Worm (Caenorhabditis elegans) whole organism, L2 larva: Measurements from ENCODE around the gene tbc-19.

Source experiments
- C34F6.9 ChIP-seq: fragments of 150-350 bp; optimal IDR thresholded peaks from 2 replicates; lab custom pipeline; 2014; ENCODE audit warnings: missing biosample characterization, missing genetic modification characterization
- F13H6.1 ChIP-seq: sonication (generic microtip); optimal IDR thresholded peaks from 2 replicates; lab custom pipeline; 2016; ENCODE audit warnings: missing genetic modification characterization, missing compliant biosample characterization
- R02D3.7 ChIP-seq: fragments of 150-350 bp; optimal IDR thresholded peaks from 2 replicates; lab custom pipeline; 2014; ENCODE audit warnings: missing biosample characterization, missing genetic modification characterization
- Y55F3AM.14 ChIP-seq: fragments of 200-800 bp; sonication (Bioruptor generic); optimal IDR thresholded peaks from 2 replicates; lab custom pipeline; 2018; ENCODE audit warnings: mild to moderate bottlenecking, missing genetic modification characterization, missing compliant biosample characterization
- ZK546.5 ChIP-seq: sonication (generic microtip); optimal IDR thresholded peaks from 2 replicates; lab custom pipeline; 2017; ENCODE audit warnings: missing biosample characterization, missing genetic modification characterization
- alr-1 ChIP-seq: fragments of 150-350 bp; optimal IDR thresholded peaks from 2 replicates; lab custom pipeline; 2014; ENCODE audit warnings: missing biosample characterization, missing genetic modification characterization
- aly-2 ChIP-seq: fragments of 150-350 bp; optimal IDR thresholded peaks from 2 replicates; lab custom pipeline; 2014; ENCODE audit warnings: missing biosample characterization, missing genetic modification characterization
- ama-1 ChIP-seq: fragments of 150-350 bp; optimal IDR thresholded peaks from 2 replicates; lab custom pipeline; 2018; ENCODE audit warnings: inconsistent platforms
- ceh-16 ChIP-seq: fragments of 150-350 bp; optimal IDR thresholded peaks from 2 replicates; lab custom pipeline; 2014; ENCODE audit warnings: missing biosample characterization, missing genetic modification characterization
- ceh-82 ChIP-seq: fragments of 150-350 bp; optimal IDR thresholded peaks from 2 replicates; lab custom pipeline; 2014; ENCODE audit warnings: missing biosample characterization, missing genetic modification characterization
- crh-2 ChIP-seq: sonication (generic microtip); optimal IDR thresholded peaks from 2 replicates; lab custom pipeline; 2017; ENCODE audit warnings: missing biosample characterization, missing genetic modification characterization
- dmd-4 ChIP-seq: sonication (generic microtip); optimal IDR thresholded peaks from 2 replicates; lab custom pipeline; 2017; ENCODE audit warnings: missing biosample characterization, missing genetic modification characterization
- egl-27 ChIP-seq: sonication (generic microtip); optimal IDR thresholded peaks from 3 replicates; lab custom pipeline; 2017; ENCODE audit warnings: missing biosample characterization, missing genetic modification reagents, missing genetic modification characterization
- fos-1 ChIP-seq: fragments of 150-350 bp; optimal IDR thresholded peaks from 2 replicates; lab custom pipeline; 2014; ENCODE audit warnings: missing biosample characterization, missing genetic modification characterization
- gmeb-1 ChIP-seq: fragments of 150-350 bp; optimal IDR thresholded peaks from 2 replicates; lab custom pipeline; 2014; ENCODE audit warnings: missing biosample characterization, missing genetic modification characterization
- lin-11 ChIP-seq: fragments of 150-350 bp; sonication (generic microtip); optimal IDR thresholded peaks from 2 replicates; lab custom pipeline; 2014; ENCODE audit warnings: missing biosample characterization, missing genetic modification characterization, inconsistent platforms, mixed read lengths
- lin-13 ChIP-seq: fragments of 150-350 bp; optimal IDR thresholded peaks from 2 replicates; lab custom pipeline; 2014; ENCODE audit warnings: missing biosample characterization, missing genetic modification reagents, missing genetic modification characterization
- lin-39 ChIP-seq: fragments of 150-350 bp; optimal IDR thresholded peaks from 2 replicates; lab custom pipeline; 2014; ENCODE audit warnings: missing biosample characterization, missing genetic modification reagents, missing genetic modification characterization
- lsy-2 ChIP-seq, 2 experiments: fragments of 150-350 bp in 1 of 2; sonication (generic microtip) in 1 of 2; optimal IDR thresholded peaks; 2 replicates each; lab custom pipeline; 2014 to 2017; ENCODE audit warnings: missing biosample characterization in 2 of 2, missing genetic modification characterization in 2 of 2
- mab-5 ChIP-seq: fragments of 150-350 bp; optimal IDR thresholded peaks from 2 replicates; lab custom pipeline; 2014; ENCODE audit warnings: missing biosample characterization, missing genetic modification characterization
- mdl-1 ChIP-seq, 2 experiments: fragments of 150-350 bp in 1 of 2; sonication (generic microtip) in 1 of 2; optimal IDR thresholded peaks; 2 replicates each; lab custom pipeline; 2017; ENCODE audit warnings: missing biosample characterization in 2 of 2, missing genetic modification characterization in 2 of 2
- nhr-10 ChIP-seq: sonication (generic microtip); optimal IDR thresholded peaks from 2 replicates; lab custom pipeline; 2017; ENCODE audit warnings: missing biosample characterization, missing genetic modification characterization
- nhr-11 ChIP-seq: fragments of 150-350 bp; optimal IDR thresholded peaks from 2 replicates; lab custom pipeline; 2014; ENCODE audit warnings: missing biosample characterization, missing genetic modification characterization
- nhr-12 ChIP-seq: fragments of 150-350 bp; optimal IDR thresholded peaks from 2 replicates; lab custom pipeline; 2014; ENCODE audit warnings: missing biosample characterization, missing genetic modification characterization
- nhr-129 ChIP-seq: fragments of 150-350 bp; optimal IDR thresholded peaks from 2 replicates; lab custom pipeline; 2014; ENCODE audit warnings: missing biosample characterization, missing genetic modification characterization
- nhr-21 ChIP-seq: fragments of 150-350 bp; optimal IDR thresholded peaks from 2 replicates; lab custom pipeline; 2014; ENCODE audit warnings: missing biosample characterization, missing genetic modification characterization
- nhr-237 ChIP-seq: fragments of 150-350 bp; optimal IDR thresholded peaks from 2 replicates; lab custom pipeline; 2014; ENCODE audit warnings: missing biosample characterization, missing genetic modification characterization
- nhr-25 ChIP-seq: fragments of 150-350 bp; sonication (generic microtip); optimal IDR thresholded peaks from 3 replicates; lab custom pipeline; 2014; ENCODE audit warnings: missing biosample characterization, missing genetic modification characterization
- nhr-77 ChIP-seq: fragments of 150-350 bp; optimal IDR thresholded peaks from 2 replicates; lab custom pipeline; 2014; ENCODE audit warnings: missing biosample characterization, missing genetic modification characterization
- peb-1 ChIP-seq: fragments of 150-350 bp; optimal IDR thresholded peaks from 2 replicates; lab custom pipeline; 2014; ENCODE audit warnings: missing biosample characterization, missing genetic modification characterization
- sem-4 ChIP-seq: fragments of 150-350 bp; optimal IDR thresholded peaks from 2 replicates; lab custom pipeline; 2014; ENCODE audit warnings: missing biosample characterization, missing genetic modification reagents, missing genetic modification characterization
- skn-1 ChIP-seq: sonication (generic microtip); optimal IDR thresholded peaks from 2 replicates; lab custom pipeline; 2017; ENCODE audit warnings: missing biosample characterization, missing genetic modification characterization
- sma-3 ChIP-seq: sonication (generic microtip); optimal IDR thresholded peaks from 2 replicates; lab custom pipeline; 2016; ENCODE audit warnings: missing genetic modification reagents, missing genetic modification characterization, missing compliant biosample characterization
- snpc-4 ChIP-seq: fragments of 150-350 bp; optimal IDR thresholded peaks from 2 replicates; lab custom pipeline; 2014; ENCODE audit warnings: missing biosample characterization, missing genetic modification characterization
- unc-39 ChIP-seq: fragments of 150-350 bp; optimal IDR thresholded peaks from 2 replicates; lab custom pipeline; 2014; ENCODE audit warnings: missing biosample characterization, missing genetic modification characterization
- unc-55 ChIP-seq: fragments of 150-350 bp; sonication (generic microtip); optimal IDR thresholded peaks from 3 replicates; lab custom pipeline; 2014; ENCODE audit warnings: missing biosample characterization, missing genetic modification reagents, missing genetic modification characterization
- unc-62 ChIP-seq: fragments of 150-350 bp; optimal IDR thresholded peaks from 2 replicates; lab custom pipeline; 2014; ENCODE audit warnings: missing biosample characterization, missing genetic modification reagents, missing genetic modification characterization
- ztf-1 ChIP-seq: fragments of 200-800 bp; sonication (Bioruptor generic); conservative IDR thresholded peaks from 2 replicates; pipeline ENCODE4 v1.3.6; 2022; ENCODE audit warnings: missing genetic modification characterization, missing compliant biosample characterization
- ztf-11 ChIP-seq: sonication (generic microtip); optimal IDR thresholded peaks from 2 replicates; lab custom pipeline; 2017; ENCODE audit warnings: missing biosample characterization, missing genetic modification characterization
- ztf-4 ChIP-seq: fragments of 150-350 bp; optimal IDR thresholded peaks from 2 replicates; lab custom pipeline; 2014; ENCODE audit warnings: missing biosample characterization, missing genetic modification characterization

The tbc-19 gene

DNA sequence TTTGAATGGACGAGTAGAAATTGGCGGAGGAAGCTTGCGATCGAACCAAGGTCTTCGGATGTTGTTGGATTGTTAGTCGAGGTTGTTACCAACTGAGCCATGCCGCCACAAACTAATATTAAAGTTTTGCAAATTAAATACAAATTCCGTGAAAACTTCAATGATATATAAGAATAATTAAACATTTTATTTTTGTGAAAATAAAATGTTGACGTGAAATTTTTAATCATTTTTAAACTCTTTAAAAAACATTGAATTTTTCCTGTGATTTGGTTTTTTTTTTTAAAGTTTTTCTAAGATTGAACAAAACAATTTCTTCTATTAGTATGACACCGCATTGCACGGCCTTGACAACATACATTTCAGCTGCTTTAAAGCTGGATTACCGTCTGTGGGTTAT, 21.6 kb downstream of the tbc-19 start, which contains the start of gene C31E10.11:
C31E10.11 (minus strand) TSS at position 101 of the 400 bp plus-strand sequence.
- TF ChIP-seq sma-3 (GFP tag; lab: Kevin White, UChicago) = no peak
- no peak for TF ChIP-seq aly-2 (tag; lab: Kevin White, UChicago)
- TF ChIP-seq unc-62 = no peak

DNA sequence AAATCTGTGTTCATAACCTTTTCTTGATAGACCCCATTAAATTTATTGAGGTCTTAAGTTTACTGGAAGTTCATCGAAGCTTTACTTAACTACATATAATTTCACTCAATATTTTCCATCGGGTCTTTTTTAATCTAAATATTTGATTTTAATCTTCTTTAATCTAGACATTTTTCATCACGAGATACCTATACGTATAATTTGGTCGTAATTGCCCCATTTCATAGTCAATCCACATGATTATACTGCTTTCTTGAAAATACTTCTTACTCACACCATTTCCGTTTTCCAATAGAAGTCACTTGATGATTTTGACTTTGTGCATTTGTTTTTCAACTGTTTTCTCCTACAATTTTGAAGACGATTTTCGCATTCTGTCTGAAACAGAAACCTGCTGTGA, 26.0 kb downstream of the tbc-19 start, which contains the start of gene irld-24:
irld-24 (plus strand) TSS at position 301 of the 400 bp plus-strand sequence.
- TF ChIP-seq unc-62 = no peak
- TF ChIP-seq ZK546.5 (tag; lab: Kevin White, UChicago) = no peak
- TF ChIP-seq lin-11 = no peak
- TF ChIP-seq C34F6.9 (tag; lab: Kevin White, UChicago) = no peak
- TF ChIP-seq nhr-21 (tag; lab: Kevin White, UChicago) = no peak
- TF ChIP-seq skn-1 (tag; lab: Kevin White, UChicago) = no peak
- TF ChIP-seq Y55F3AM.14 (GFP tag; lab: Kevin White, UChicago) = no peak
- no peak for TF ChIP-seq nhr-25
- no peak for TF ChIP-seq unc-39 (tag; lab: Kevin White, UChicago)
- no peak for TF ChIP-seq lin-39 (tag; lab: Kevin White, UChicago)
- TF ChIP-seq ceh-16 (tag; lab: Kevin White, UChicago) = no peak
- no peak for TF ChIP-seq nhr-10 (tag; lab: Kevin White, UChicago)
- TF ChIP-seq ceh-82 = no peak
- TF ChIP-seq snpc-4 (tag; lab: Kevin White, UChicago) = no peak
- no peak for TF ChIP-seq fos-1
- TF ChIP-seq mab-5 (tag; lab: Kevin White, UChicago) = no peak
- TF ChIP-seq ztf-4 (tag; lab: Kevin White, UChicago) = no peak
- no peak for TF ChIP-seq nhr-11 (tag; lab: Kevin White, UChicago)
- no peak for TF ChIP-seq nhr-12 (tag; lab: Kevin White, UChicago)

DNA sequence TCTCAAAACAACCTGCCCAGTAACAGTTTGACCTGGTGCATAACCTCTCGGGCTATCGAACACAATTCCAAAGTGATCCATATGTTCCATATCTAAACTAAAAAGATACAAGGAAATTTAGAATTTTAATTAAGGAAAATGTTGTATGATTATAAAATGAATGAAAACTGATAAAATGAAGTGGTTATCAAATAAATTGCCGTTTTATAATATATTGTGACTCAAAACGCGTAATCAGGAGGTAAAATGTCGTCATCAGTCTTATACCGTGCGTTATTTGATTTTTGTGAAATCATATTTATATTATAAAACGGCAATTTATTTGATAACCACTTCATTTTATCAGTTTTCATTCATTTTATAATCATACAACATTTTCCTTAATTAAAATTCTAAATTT, 31.9 kb downstream of the tbc-19 start, which contains the start of gene arrd-24:
arrd-24 (minus strand) TSS at position 101 of the 400 bp plus-strand sequence.
- peak; percentile 12 for TF ChIP-seq fos-1
- TF ChIP-seq, all 48 proteins: peak for 1; not testable (repeated sequence) for 47

DNA sequence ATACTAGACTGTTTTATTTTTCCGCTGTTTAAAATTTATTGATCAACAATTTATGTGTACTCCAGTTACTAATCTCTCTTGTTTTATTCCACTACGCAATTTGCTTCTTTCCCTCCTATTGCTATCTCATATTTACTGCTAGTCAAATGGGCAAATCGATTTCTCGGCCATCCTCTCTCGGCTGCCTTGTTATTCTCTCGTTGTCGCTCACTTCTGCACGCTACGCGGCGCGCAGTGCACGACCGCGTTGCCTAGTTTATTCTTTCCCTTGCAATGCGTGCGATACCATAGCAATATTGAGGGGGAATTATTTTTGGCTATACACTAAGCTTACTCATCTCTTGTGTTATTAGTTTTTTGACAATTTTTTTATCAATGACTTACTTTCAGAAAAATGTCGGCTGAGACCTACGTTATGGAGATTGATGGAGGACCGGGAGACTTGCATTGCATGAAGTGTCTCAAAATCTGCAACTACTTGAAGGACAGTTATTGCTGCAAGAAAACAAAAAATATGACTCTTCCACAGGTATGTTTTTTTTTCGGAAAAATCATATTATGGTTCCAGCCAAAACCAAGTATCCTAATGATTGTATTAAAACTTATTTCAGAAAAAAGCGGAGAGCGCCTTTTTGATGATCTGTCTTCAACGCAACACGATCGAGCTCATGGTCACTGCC, 34.7 kb downstream of the tbc-19 start, which contains the start of gene F48F7.6:
F48F7.6 (plus strand) TSS at position 391 of the 680 bp plus-strand sequence.
- TF ChIP-seq lsy-2 (tag; optimal IDR thresholded peaks at IDR 0.05; lab: Kevin White, UChicago) (peak in 1 of 2 experiments; percentile 54), egl-27 (tag; lab: Kevin White, UChicago) (no peak), C34F6.9 (tag; lab: Kevin White, UChicago) (peak; percentile 67), sem-4 (tag; lab: Kevin White, UChicago) (peak; percentile 8), alr-1 (tag; lab: Kevin White, UChicago) (no peak), mdl-1 (tag; optimal IDR thresholded peaks at IDR 0.05; lab: Kevin White, UChicago) (peak in 1 of 2 experiments; percentile 34), lin-11 (peak; percentile 36), F13H6.1 (tag; lab: Kevin White, UChicago) (peak; percentile 2), nhr-237 (tag; lab: Kevin White, UChicago) (no peak), ztf-4 (tag; lab: Kevin White, UChicago) (peak; percentile 8), unc-55 (GFP tag; lab: Kevin White, UChicago) (peak; percentile 35), aly-2 (tag; lab: Kevin White, UChicago) (no peak), crh-2 (tag; lab: Kevin White, UChicago) (peak; percentile 28), nhr-129 (tag; lab: Kevin White, UChicago) (peak; percentile 75), snpc-4 (tag; lab: Kevin White, UChicago) (peak; percentile 13), fos-1 (peak; percentile 16), ama-1 (lab: Kevin White, UChicago) (peak; percentile 1), gmeb-1 (tag; lab: Kevin White, UChicago) (peak; percentile 14)

DNA sequence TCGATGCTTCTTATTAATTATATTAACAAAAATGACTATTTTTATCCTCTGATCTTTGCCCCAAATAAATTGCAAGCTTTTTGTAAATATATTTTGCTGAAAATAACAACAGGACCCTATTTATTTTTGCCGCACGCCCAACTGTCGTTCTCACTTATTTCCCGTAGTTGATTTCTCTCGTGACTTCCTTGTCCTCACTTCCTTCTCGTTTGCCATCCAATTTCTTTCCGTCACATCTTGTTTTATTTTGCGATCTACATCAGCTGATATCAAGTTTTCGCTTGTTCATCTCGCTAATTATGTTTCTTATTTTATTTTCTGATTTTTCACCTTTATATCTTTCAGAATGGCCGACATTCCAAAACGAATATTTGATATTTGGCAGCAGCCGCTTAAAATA, 37.0 kb downstream of the tbc-19 start, which contains the start of gene F48F7.5:
F48F7.5 (plus strand) TSS at position 340 of the 400 bp plus-strand sequence.
- TF ChIP-seq Y55F3AM.14 (GFP tag; lab: Kevin White, UChicago) (no peak), nhr-25 (peak; percentile 81), peb-1 (tag; lab: Kevin White, UChicago) (no peak), aly-2 (tag; lab: Kevin White, UChicago) (no peak), ztf-11 (no peak), alr-1 (tag; lab: Kevin White, UChicago) (no peak), nhr-77 (tag; lab: Kevin White, UChicago) (no peak), ama-1 (lab: Kevin White, UChicago) (no peak), ZK546.5 (tag; lab: Kevin White, UChicago) (no peak), mdl-1 (tag; optimal IDR thresholded peaks at IDR 0.05; lab: Kevin White, UChicago) (peak in 1 of 2 experiments; percentile 50), dmd-4 (tag; lab: Kevin White, UChicago) (no peak), ceh-16 (tag; lab: Kevin White, UChicago) (peak; percentile 22), F13H6.1 (tag; lab: Kevin White, UChicago) (peak; percentile 56), nhr-11 (tag; lab: Kevin White, UChicago) (no peak), mab-5 (tag; lab: Kevin White, UChicago) (no peak), crh-2 (tag; lab: Kevin White, UChicago) (peak; percentile 37), lsy-2 (tag; optimal IDR thresholded peaks at IDR 0.05; lab: Kevin White, UChicago) (peak in 1 of 2 experiments; percentile 55), egl-27 (tag; lab: Kevin White, UChicago) (peak; percentile 52), snpc-4 (tag; lab: Kevin White, UChicago) (peak; percentile 31), gmeb-1 (tag; lab: Kevin White, UChicago) (no peak), nhr-21 (tag; lab: Kevin White, UChicago) (peak; percentile 43), sem-4 (tag; lab: Kevin White, UChicago) (peak; percentile 84), R02D3.7 (tag; lab: Kevin White, UChicago) (no peak), lin-13 (GFP tag; lab: Kevin White, UChicago) (no peak), fos-1 (no peak), ztf-1 (GFP tag; lab: Robert Waterston, UW) (no peak), nhr-12 (tag; lab: Kevin White, UChicago) (no peak)
